Worm (Caenorhabditis elegans): Measurements from ENCODE around the gene fbxa-222.

DNA sequence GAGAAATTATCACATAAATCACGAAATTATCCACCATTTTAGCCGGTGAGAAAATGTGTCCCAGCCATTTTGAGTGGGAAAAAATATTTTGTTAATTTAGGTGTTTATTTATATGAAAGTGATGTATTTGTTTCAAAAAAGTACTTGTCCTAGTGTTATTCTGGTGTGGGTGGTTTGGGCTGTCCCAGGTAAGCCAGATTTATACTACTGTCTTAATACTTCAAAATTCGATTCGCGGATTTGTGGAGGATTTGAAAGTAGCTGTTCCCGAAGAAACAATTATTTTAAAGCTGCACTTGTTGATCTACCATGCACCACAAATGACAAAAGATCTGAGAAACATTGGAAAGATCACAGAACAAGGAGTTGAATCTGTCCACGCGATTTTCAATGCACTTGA, 30.6 kb downstream of the fbxa-222 start, which contains the start of gene Y73B3A.11:
- TF ChIP-seq unc-39 (tag; optimal IDR thresholded peaks at IDR 0.05): no peak
- no peak for TF ChIP-seq lin-39 (tag; optimal IDR thresholded peaks at IDR 0.05)
- no peak for TF ChIP-seq mdl-1 (tag; optimal IDR thresholded peaks at IDR 0.05)
- TF ChIP-seq skn-1 (tag; optimal IDR thresholded peaks at IDR 0.05): no peak
- TF ChIP-seq ZK546.5 (tag; optimal IDR thresholded peaks at IDR 0.05): no peak
- no peak for TF ChIP-seq nhr-25 (tag; optimal IDR thresholded peaks at IDR 0.05)
- no peak for TF ChIP-seq snpc-4 (tag; optimal IDR thresholded peaks at IDR 0.05)
- no peak for TF ChIP-seq nhr-77 (tag; optimal IDR thresholded peaks at IDR 0.05)
- TF ChIP-seq lsy-2 (tag; optimal IDR thresholded peaks at IDR 0.05): no peak
- TF ChIP-seq nhr-11 (tag; optimal IDR thresholded peaks at IDR 0.05): no peak
- TF ChIP-seq nhr-23 (tag; optimal IDR thresholded peaks at IDR 0.05): no peak
- no peak for TF ChIP-seq fos-1 (tag; optimal IDR thresholded peaks at IDR 0.05)
- no peak for TF ChIP-seq ztf-11 (tag; optimal IDR thresholded peaks at IDR 0.05)
- TF ChIP-seq F13H6.1 (tag; optimal IDR thresholded peaks at IDR 0.05): no peak
